Fruit fly (Drosophila melanogaster): ENCODE measurements around the gene CG13653.
A peak's percentile ranks its signal among the peaks of the same experiment; 100 is the strongest.

The CG13653 gene

dm6 chr3R:25181424-25181823 is 13.9 kb upstream of the CG13653 start:
- TF ChIP-seq psq (optimal IDR thresholded peaks at IDR 0.05), result no peak
- TF ChIP-seq Dll (optimal IDR thresholded peaks at IDR 0.05), result no peak
- no peak for TF ChIP-seq CG8478 (optimal IDR thresholded peaks at IDR 0.05)
- TF ChIP-seq usp (GFP tag; optimal IDR thresholded peaks at IDR 0.05), result no peak
- no peak for TF ChIP-seq pan (optimal IDR thresholded peaks at IDR 0.05)
- no peak for TF ChIP-seq EcR (GFP tag; optimal IDR thresholded peaks at IDR 0.05)

DNA sequence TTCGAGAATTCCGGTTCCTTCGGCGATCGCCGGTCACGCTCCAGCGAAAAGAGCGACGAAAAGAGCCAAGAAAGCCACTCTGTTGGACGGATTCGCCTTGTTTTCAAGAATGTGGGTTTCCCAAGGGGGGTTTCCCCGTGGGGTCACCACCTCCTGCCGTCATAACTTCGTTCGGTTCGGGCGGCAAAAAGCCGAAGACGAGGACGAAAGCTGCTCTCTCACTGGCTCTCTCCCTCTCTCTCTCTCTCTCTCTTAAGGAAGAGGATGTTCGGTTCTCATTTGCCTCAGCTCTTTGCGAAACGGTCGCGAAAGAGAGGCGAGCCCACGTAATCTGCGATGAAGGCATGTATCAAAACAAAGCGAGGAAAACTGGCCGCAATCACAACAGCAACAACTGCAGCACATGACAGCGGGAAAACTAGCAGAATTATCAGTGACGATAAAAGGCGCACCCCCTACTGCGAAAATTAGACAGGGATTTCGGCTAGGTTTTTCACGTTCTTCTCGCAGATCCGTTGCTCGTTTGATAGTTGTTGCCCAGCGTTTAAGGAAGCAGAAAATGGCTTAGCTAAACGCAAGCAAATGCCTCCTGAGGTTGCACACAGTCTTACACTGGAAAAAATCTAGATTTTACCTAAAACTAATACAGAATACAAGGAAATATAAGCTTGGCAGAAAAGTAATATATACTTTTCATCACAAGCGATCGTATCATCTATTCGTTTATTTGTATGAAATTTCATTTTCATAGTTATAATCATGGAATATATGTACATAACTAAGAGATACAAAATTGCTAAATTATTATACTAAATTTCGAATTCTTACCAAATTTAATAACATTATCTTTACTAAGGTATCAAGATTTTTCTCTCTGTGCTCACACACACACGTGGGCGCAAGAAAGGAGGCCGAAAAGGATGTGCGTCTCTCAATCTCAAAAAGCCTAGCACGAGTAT is 11.6 kb upstream of the CG13653 start, which contains the start of gene dan:
Gene dan (plus strand): TSS at position 900 of the 959 bp plus-strand sequence.
- TF ChIP-seq CG8478 (optimal IDR thresholded peaks at IDR 0.05), result no peak
- TF ChIP-seq EcR (GFP tag; optimal IDR thresholded peaks at IDR 0.05), result no peak
- no peak for TF ChIP-seq psq (optimal IDR thresholded peaks at IDR 0.05)
- TF ChIP-seq Dll (optimal IDR thresholded peaks at IDR 0.05), result no peak
- TF ChIP-seq pan (optimal IDR thresholded peaks at IDR 0.05), result no peak
- no peak for TF ChIP-seq usp (GFP tag; optimal IDR thresholded peaks at IDR 0.05)

- no peak for TF ChIP-seq pan (optimal IDR thresholded peaks at IDR 0.05)
- TF ChIP-seq CG8478 (optimal IDR thresholded peaks at IDR 0.05), result peak; percentile 43
Observed at dm6 chr3R:25184540-25184939, 10.8 kb upstream of the CG13653 start.

dm6 chr3R:25188990-25189389 is 6.3 kb upstream of the CG13653 start:
- TF ChIP-seq psq (optimal IDR thresholded peaks at IDR 0.05) (no peak), pan (optimal IDR thresholded peaks at IDR 0.05) (no peak), usp (GFP tag; optimal IDR thresholded peaks at IDR 0.05) (no peak), Dll (optimal IDR thresholded peaks at IDR 0.05) (no peak), EcR (GFP tag; optimal IDR thresholded peaks at IDR 0.05) (no peak), CG8478 (optimal IDR thresholded peaks at IDR 0.05) (no peak)

dm6 chr3R:25193726-25194204 is 1.6 kb upstream of the CG13653 start, which contains the start of gene lobo:
TSS of gene lobo (minus strand) at chr3R:25193776.
- no peak for TF ChIP-seq psq (optimal IDR thresholded peaks at IDR 0.05)
- TF ChIP-seq usp (GFP tag; optimal IDR thresholded peaks at IDR 0.05), result no peak
- TF ChIP-seq pan (optimal IDR thresholded peaks at IDR 0.05), result no peak
- TF ChIP-seq Dll (optimal IDR thresholded peaks at IDR 0.05), result no peak
- TF ChIP-seq EcR (GFP tag; optimal IDR thresholded peaks at IDR 0.05), result no peak
- no peak for TF ChIP-seq CG8478 (optimal IDR thresholded peaks at IDR 0.05)

dm6 chr3R:25199321-25199868 is 4.1 kb downstream of the CG13653 start, which contains the start of gene CG13654:
TSS of gene CG13654 (plus strand) at chr3R:25199818.
- TF ChIP-seq CG8478 (optimal IDR thresholded peaks at IDR 0.05), result no peak
- no peak for TF ChIP-seq EcR (GFP tag; optimal IDR thresholded peaks at IDR 0.05)
- no peak for TF ChIP-seq psq (optimal IDR thresholded peaks at IDR 0.05)
- TF ChIP-seq usp (GFP tag; optimal IDR thresholded peaks at IDR 0.05), result no peak
- TF ChIP-seq Dll (optimal IDR thresholded peaks at IDR 0.05), result no peak
- TF ChIP-seq pan (optimal IDR thresholded peaks at IDR 0.05), result no peak

DNA sequence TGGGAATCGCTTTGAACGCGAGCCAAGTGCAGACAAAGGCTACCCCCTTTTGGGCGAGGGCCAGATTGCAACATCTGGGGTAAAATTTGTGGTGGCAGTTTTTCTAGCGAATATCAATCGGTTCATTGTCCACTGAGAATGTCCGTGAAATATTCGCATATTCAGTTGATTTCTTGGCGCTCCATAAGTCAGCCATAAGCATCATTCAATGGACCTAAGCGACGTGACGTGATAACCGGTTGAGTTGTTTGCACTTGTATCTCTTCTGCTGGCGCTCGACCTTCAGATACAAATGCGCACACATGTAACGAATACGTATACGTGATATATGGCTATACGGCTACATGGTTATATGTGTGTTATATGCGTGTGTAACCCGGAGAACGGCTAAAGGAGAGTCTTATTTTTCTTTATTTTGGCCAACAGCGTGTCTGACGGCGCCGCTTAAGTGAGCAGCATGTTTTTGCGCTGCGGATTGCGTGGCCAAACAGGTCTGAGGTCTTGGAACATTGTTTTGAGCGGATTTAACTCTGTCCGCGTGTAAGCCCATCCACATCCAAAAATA is 10.2 kb downstream of the CG13653 start:
- no peak for TF ChIP-seq Dll (optimal IDR thresholded peaks at IDR 0.05)
- peak in 1 of 2 experiments; percentile 52 for TF ChIP-seq EcR (GFP tag; optimal IDR thresholded peaks at IDR 0.05)
- no peak for TF ChIP-seq pan (optimal IDR thresholded peaks at IDR 0.05)

DNA sequence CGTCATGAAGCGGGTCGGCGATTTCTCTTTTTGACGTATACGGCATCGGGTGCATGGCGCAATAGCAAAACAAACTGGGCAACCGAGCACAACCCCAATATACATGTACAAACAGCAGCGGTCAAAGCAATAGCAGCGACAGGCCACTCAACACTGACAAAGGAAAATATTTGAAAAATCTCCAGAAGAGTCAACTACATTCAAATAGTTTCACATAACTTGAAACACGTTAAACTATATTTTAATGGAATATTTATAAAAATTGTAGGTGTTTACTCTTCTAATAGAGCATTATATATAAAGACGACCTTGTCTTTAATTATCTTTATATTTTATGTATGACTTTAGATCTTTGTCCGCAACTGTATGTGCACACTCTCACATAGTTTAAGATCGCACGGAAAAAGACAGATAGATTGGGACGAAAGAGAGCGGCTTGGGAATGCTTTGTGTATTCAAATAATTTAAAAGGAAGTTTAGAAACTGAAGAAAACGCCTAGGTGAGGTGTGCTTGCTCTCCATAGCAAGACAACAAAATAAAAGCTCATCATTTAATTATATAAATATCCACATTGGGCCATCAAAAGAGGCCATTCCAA is 12.2 kb downstream of the CG13653 start:
- TF ChIP-seq psq (optimal IDR thresholded peaks at IDR 0.05) (no peak), usp (GFP tag; optimal IDR thresholded peaks at IDR 0.05) (no peak), pan (optimal IDR thresholded peaks at IDR 0.05) (no peak)

- no peak for TF ChIP-seq Dll (optimal IDR thresholded peaks at IDR 0.05)
- TF ChIP-seq usp (GFP tag; optimal IDR thresholded peaks at IDR 0.05), result no peak
- no peak for TF ChIP-seq pan (optimal IDR thresholded peaks at IDR 0.05)
- no peak for TF ChIP-seq CG8478 (optimal IDR thresholded peaks at IDR 0.05)
- no peak for TF ChIP-seq psq (optimal IDR thresholded peaks at IDR 0.05)
- no peak for TF ChIP-seq EcR (GFP tag; optimal IDR thresholded peaks at IDR 0.05)
Observed at dm6 chr3R:25208042-25208766, 12.9 kb downstream of the CG13653 start, which contains the start of gene Cad96Ca. TSS of gene Cad96Ca (minus strand) at chr3R:25208283.

DNA sequence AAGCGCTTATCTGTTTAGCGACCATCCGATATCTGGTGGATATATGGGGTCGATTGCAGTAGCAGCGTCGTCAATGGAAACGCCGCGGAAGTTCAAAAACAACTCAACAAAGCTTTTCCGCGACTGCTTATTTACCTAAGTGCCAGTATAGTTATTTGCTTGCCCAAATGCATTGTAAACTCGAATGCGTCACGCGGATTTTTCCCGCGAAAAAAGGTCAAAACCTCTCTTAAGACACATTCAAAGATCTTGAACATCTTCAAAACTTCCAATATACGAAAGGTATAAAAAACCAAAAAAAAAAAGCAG is 13.4 kb downstream of the CG13653 start:
- TF ChIP-seq pan (optimal IDR thresholded peaks at IDR 0.05) (no peak), CG8478 (optimal IDR thresholded peaks at IDR 0.05) (no peak), Dll (optimal IDR thresholded peaks at IDR 0.05) (no peak), psq (optimal IDR thresholded peaks at IDR 0.05) (no peak), usp (GFP tag; optimal IDR thresholded peaks at IDR 0.05) (no peak), EcR (GFP tag; optimal IDR thresholded peaks at IDR 0.05) (no peak)

DNA sequence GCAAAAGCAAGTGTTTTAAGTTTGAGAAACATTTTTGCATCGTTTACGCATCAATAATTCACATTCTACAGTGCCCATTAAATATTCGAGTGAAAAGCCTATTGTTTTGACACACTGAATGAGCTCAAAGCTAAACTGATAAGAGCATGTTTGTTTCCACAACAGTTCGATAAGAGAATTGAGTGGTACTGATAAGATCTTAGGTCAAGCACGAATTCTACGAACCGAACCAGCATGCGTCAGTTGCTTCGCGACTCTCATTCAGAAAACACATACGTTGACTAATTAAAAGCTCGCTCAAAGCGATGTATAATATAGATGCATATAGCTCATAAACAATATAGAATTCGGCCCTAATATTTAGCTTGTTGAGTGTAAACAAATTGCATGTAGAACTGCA is 13.9 kb downstream of the CG13653 start:
- TF ChIP-seq usp (GFP tag; optimal IDR thresholded peaks at IDR 0.05) (no peak), pan (optimal IDR thresholded peaks at IDR 0.05) (no peak), Dll (optimal IDR thresholded peaks at IDR 0.05) (no peak)
